Worm (Caenorhabditis elegans): Measurements from ENCODE around the gene C27H6.9.
A peak's percentile ranks its signal among the peaks of the same experiment; 100 is the strongest.

ce11 chrV:9974264-9974663 lies 8.4 kb upstream of the C27H6.9 start:
- TF ChIP-seq W03F9.2 (tag; optimal IDR thresholded peaks at IDR 0.05) = no peak
- peak; percentile 54 for TF ChIP-seq him-1 (tag; optimal IDR thresholded peaks at IDR 0.05)
